Fruit fly (Drosophila melanogaster) whole organism, embryonic: ENCODE data around the gene CG9733.

Source experiments
- BtbVII ChIP-seq: fragments of 200-800 bp; sonication (Bioruptor generic); optimal IDR thresholded peaks from 3 replicates; lab custom pipeline; 2017; ENCODE audit warnings: missing biosample characterization, mild to moderate bottlenecking, missing genetic modification characterization
- CG10147 ChIP-seq: fragments of 200-800 bp; sonication (Bioruptor generic); optimal IDR thresholded peaks from 2 replicates; lab custom pipeline; 2019; ENCODE audit warnings: missing biosample characterization, mild to moderate bottlenecking, missing genetic modification characterization, moderate library complexity
- CG10209 ChIP-seq: fragments of 200-800 bp; sonication (Bioruptor generic); optimal IDR thresholded peaks from 3 replicates; lab custom pipeline; 2017; ENCODE audit warnings: missing biosample characterization, mild to moderate bottlenecking, missing genetic modification characterization, missing genetic modification reagents
- CG10431 ChIP-seq: fragments of 200-800 bp; sonication (Bioruptor generic); optimal IDR thresholded peaks from 3 replicates; lab custom pipeline; 2018; ENCODE audit warnings: missing biosample characterization, mild to moderate bottlenecking, missing genetic modification characterization
- CG12071 ChIP-seq: fragments of 200-800 bp; sonication (Bioruptor generic); optimal IDR thresholded peaks from 3 replicates; lab custom pipeline; 2018; ENCODE audit warnings: missing biosample characterization, mild to moderate bottlenecking, missing genetic modification characterization
- CG1233 ChIP-seq: fragments of 200-800 bp; sonication (Bioruptor generic); optimal IDR thresholded peaks from 4 replicates; lab custom pipeline; 2018; ENCODE audit warnings: missing biosample characterization, mild to moderate bottlenecking, missing genetic modification characterization
- CG12659 ChIP-seq: fragments of 200-800 bp; sonication (Bioruptor generic); optimal IDR thresholded peaks from 3 replicates; lab custom pipeline; 2017; ENCODE audit warnings: mild to moderate bottlenecking, missing biosample characterization, missing genetic modification reagents, missing genetic modification characterization
- CG12769 ChIP-seq: fragments of 200-800 bp; sonication (Bioruptor generic); optimal IDR thresholded peaks from 2 replicates; lab custom pipeline; 2019; ENCODE audit warnings: missing biosample characterization, mild to moderate bottlenecking, missing genetic modification characterization, moderate library complexity
- CG13624 ChIP-seq: fragments of 200-800 bp; sonication (Bioruptor generic); optimal IDR thresholded peaks from 2 replicates; lab custom pipeline; 2016; ENCODE audit warnings: missing biosample characterization, missing genetic modification characterization
- CG13894 ChIP-seq: fragments of 200-800 bp; sonication (Bioruptor generic); optimal IDR thresholded peaks from 3 replicates; lab custom pipeline; 2018; ENCODE audit warnings: missing biosample characterization, mild to moderate bottlenecking, missing genetic modification characterization, moderate library complexity
- CG15601 ChIP-seq: fragments of 200-800 bp; sonication (Bioruptor generic); optimal IDR thresholded peaks from 3 replicates; lab custom pipeline; 2019; ENCODE audit warnings: missing biosample characterization, mild to moderate bottlenecking, missing genetic modification characterization, moderate library complexity
- CG17186 ChIP-seq: fragments of 200-800 bp; sonication (Bioruptor generic); optimal IDR thresholded peaks from 3 replicates; lab custom pipeline; 2017; ENCODE audit warnings: missing biosample characterization, missing genetic modification reagents, missing genetic modification characterization
- CG5180 ChIP-seq: fragments of 200-800 bp; sonication (Bioruptor generic); optimal IDR thresholded peaks from 3 replicates; lab custom pipeline; 2017; ENCODE audit warnings: missing biosample characterization, missing genetic modification characterization, mild to moderate bottlenecking, moderate library complexity, missing genetic modification reagents
- CG6175 ChIP-seq: fragments of 200-800 bp; sonication (Bioruptor generic); IDR thresholded peaks from 3 replicates; pipeline ENCODE4 v1.3.6; 2022; ENCODE audit warnings: missing biosample characterization, missing genetic modification characterization
- CG6854 ChIP-seq: fragments of 200-800 bp; sonication (Bioruptor generic); optimal IDR thresholded peaks from 3 replicates; lab custom pipeline; 2017; ENCODE audit warnings: missing biosample characterization, mild to moderate bottlenecking, missing genetic modification characterization
- CG7745 ChIP-seq: fragments of 200-800 bp; sonication (Bioruptor generic); optimal IDR thresholded peaks from 2 replicates; lab custom pipeline; 2018; ENCODE audit warnings: missing biosample characterization, mild to moderate bottlenecking, missing genetic modification characterization, moderate library complexity
- CG7786 ChIP-seq: fragments of 200-800 bp; sonication (Bioruptor generic); optimal IDR thresholded peaks from 2 replicates; lab custom pipeline; 2016; ENCODE audit warnings: missing biosample characterization, missing genetic modification characterization
- CG7963 ChIP-seq: fragments of 200-800 bp; sonication (Bioruptor generic); IDR thresholded peaks from 3 replicates; pipeline ENCODE4 v1.3.6; 2022; ENCODE audit warnings: missing biosample characterization, missing genetic modification characterization; ENCODE audit not compliant: partially characterized antibody
- Deaf1 ChIP-seq: fragments of 200-800 bp; optimal IDR thresholded peaks from 3 replicates; lab custom pipeline; 2019; ENCODE audit warnings: missing biosample characterization, mild to moderate bottlenecking, missing genetic modification characterization, moderate library complexity
- Dek ChIP-seq: fragments of 200-800 bp; sonication (Bioruptor generic); optimal IDR thresholded peaks from 3 replicates; lab custom pipeline; 2019; ENCODE audit warnings: missing biosample characterization, mild to moderate bottlenecking, missing genetic modification characterization, moderate library complexity
- Dll ChIP-seq: fragments of 200-800 bp; sonication (Bioruptor generic); IDR thresholded peaks from 4 replicates; pipeline ENCODE4 v1.3.6; 2022; ENCODE audit warnings: missing biosample characterization, missing genetic modification characterization; ENCODE audit not compliant: partially characterized antibody
- Doc2 ChIP-seq: fragments of 200-800 bp; sonication (Bioruptor generic); IDR thresholded peaks from 2 replicates; pipeline ENCODE4 v1.3.6; 2022; ENCODE audit warnings: missing biosample characterization, missing genetic modification characterization
- Dref ChIP-seq: fragments of 200-800 bp; sonication (Bioruptor generic); IDR thresholded peaks from 2 replicates; pipeline ENCODE4 v1.3.6; 2022; ENCODE audit warnings: missing biosample characterization, missing genetic modification characterization
- HmgZ ChIP-seq: fragments of 200-800 bp; sonication (Bioruptor generic); optimal IDR thresholded peaks from 2 replicates; lab custom pipeline; 2018; ENCODE audit warnings: missing biosample characterization, mild to moderate bottlenecking, missing genetic modification characterization
- Hr78 ChIP-seq, 2 experiments: fragments of 200-800 bp in 1 of 2; fragments of >200 bp in 1 of 2; sonication (Bioruptor generic) in 1 of 2; optimal IDR thresholded peaks; 2 replicates each; lab custom pipeline; 2017 to 2019; ENCODE audit warnings: missing biosample characterization in 2 of 2, missing genetic modification characterization in 2 of 2, mild to moderate bottlenecking in 1 of 2, moderate library complexity in 1 of 2
- Meics ChIP-seq: fragments of 200-800 bp; sonication (Bioruptor generic); optimal IDR thresholded peaks from 2 replicates; lab custom pipeline; 2017; ENCODE audit warnings: missing biosample characterization, mild to moderate bottlenecking, missing genetic modification characterization
- Opbp ChIP-seq: fragments of 200-800 bp; sonication (Bioruptor generic); IDR thresholded peaks from 3 replicates; pipeline ENCODE4 v1.3.6; 2022; ENCODE audit warnings: missing biosample characterization, missing genetic modification characterization; ENCODE audit not compliant: partially characterized antibody
- Pdp1 ChIP-seq, 2 experiments: fragments of 200-800 bp; sonication (Bioruptor generic); optimal IDR thresholded peaks; 3 replicates each; lab custom pipeline; 2016; ENCODE audit warnings: missing biosample characterization in 2 of 2, missing genetic modification characterization in 2 of 2, mild to moderate bottlenecking in 1 of 2, moderate library complexity in 1 of 2
- Scr ChIP-seq: fragments of 200-800 bp; sonication (Bioruptor generic); IDR thresholded peaks from 2 replicates; pipeline ENCODE4 v1.3.6; 2022; ENCODE audit warnings: missing biosample characterization, missing genetic modification characterization; ENCODE audit not compliant: partially characterized antibody
- Six4 ChIP-seq: fragments of 200-800 bp; sonication (Bioruptor generic); optimal IDR thresholded peaks from 2 replicates; lab custom pipeline; 2016; ENCODE audit warnings: missing biosample characterization, missing genetic modification characterization
- Stat92E ChIP-seq, 3 experiments: fragments of >200 bp in 2 of 3; fragments of 200-800 bp in 1 of 3; sonication (Bioruptor generic) in 1 of 3; optimal IDR thresholded peaks; 2 replicates each; lab custom pipeline; 2017 to 2019; ENCODE audit warnings: missing biosample characterization in 3 of 3, missing genetic modification characterization in 3 of 3, mild to moderate bottlenecking in 1 of 3, moderate library complexity in 1 of 3
- Vsx1 ChIP-seq: fragments of 200-800 bp; sonication (Bioruptor generic); optimal IDR thresholded peaks from 2 replicates; lab custom pipeline; 2017; ENCODE audit warnings: missing biosample characterization, mild to moderate bottlenecking, missing genetic modification characterization, missing genetic modification reagents
- aop ChIP-seq: fragments of 200-800 bp; sonication (Bioruptor generic); IDR thresholded peaks from 2 replicates; pipeline ENCODE4 v1.3.6; 2022; ENCODE audit warnings: missing biosample characterization, missing genetic modification characterization
- cwo ChIP-seq: fragments of 200-800 bp; sonication (Bioruptor generic); optimal IDR thresholded peaks from 3 replicates; lab custom pipeline; 2017; ENCODE audit warnings: missing biosample characterization, missing genetic modification characterization, mild to moderate bottlenecking, moderate library complexity, missing genetic modification reagents
- dm ChIP-seq: fragments of 200-800 bp; sonication (Bioruptor generic); optimal IDR thresholded peaks from 3 replicates; lab custom pipeline; 2016; ENCODE audit warnings: missing biosample characterization, missing genetic modification characterization
- dmrt11E ChIP-seq: fragments of 200-800 bp; sonication (Bioruptor generic); optimal IDR thresholded peaks from 3 replicates; lab custom pipeline; 2018; ENCODE audit warnings: missing biosample characterization, mild to moderate bottlenecking, missing genetic modification characterization, moderate library complexity
- grau ChIP-seq: fragments of 200-800 bp; optimal IDR thresholded peaks from 3 replicates; lab custom pipeline; 2019; ENCODE audit warnings: missing biosample characterization, mild to moderate bottlenecking, missing genetic modification characterization, moderate library complexity
- knrl ChIP-seq: fragments of 200-800 bp; sonication (Bioruptor generic); IDR thresholded peaks from 3 replicates; pipeline ENCODE4 v1.3.6; 2022; ENCODE audit warnings: missing biosample characterization, missing genetic modification characterization; ENCODE audit not compliant: partially characterized antibody
- lab ChIP-seq: fragments of 200-800 bp; sonication (Bioruptor generic); optimal IDR thresholded peaks from 3 replicates; lab custom pipeline; 2017; ENCODE audit warnings: missing biosample characterization, missing genetic modification characterization, mild to moderate bottlenecking, moderate library complexity, missing genetic modification reagents
- ranshi ChIP-seq: fragments of 200-800 bp; sonication (Bioruptor generic); IDR thresholded peaks from 2 replicates; pipeline ENCODE4 v1.3.6; 2022; ENCODE audit warnings: missing biosample characterization, missing genetic modification characterization
- sug ChIP-seq: fragments of 200-800 bp; optimal IDR thresholded peaks from 2 replicates; lab custom pipeline; 2019; ENCODE audit warnings: missing biosample characterization, mild to moderate bottlenecking, missing genetic modification characterization, moderate library complexity

The CG9733 gene

dm6 chr3R:30198793-30199192, 47.7 kb downstream of the CG9733 start (continued):
- TF ChIP-seq CG10147 (GFP tag; lab: Kevin White, UChicago) = peak; percentile 5
- peak; percentile 27 for TF ChIP-seq Vsx1
- no peak for TF ChIP-seq CG17186 (GFP tag; lab: Kevin White, UChicago)
- TF ChIP-seq dm (GFP tag; lab: Kevin White, UChicago) = no peak
- peak; percentile 20 for TF ChIP-seq BtbVII (GFP tag; lab: Kevin White, UChicago)
- TF ChIP-seq Meics = peak; percentile 47
- TF ChIP-seq CG1233 = peak; percentile 24
- peak; percentile 0 for TF ChIP-seq Dek (tag; lab: Kevin White, UChicago)
- peak; percentile 38 for TF ChIP-seq cwo (GFP tag; lab: Kevin White, UChicago)
- TF ChIP-seq Dref (GFP tag; lab: Robert Waterston, UW) = no peak
- TF ChIP-seq Pdp1 (GFP tag; optimal IDR thresholded peaks at IDR 0.05; lab: Kevin White, UChicago) = no peak
- TF ChIP-seq CG13894 (tag; lab: Kevin White, UChicago) = peak; percentile 65
- 0 out of 2 replicates have a peak, but pooled peaks have one; percentile 10 for TF ChIP-seq ranshi (GFP tag; lab: Robert Waterston, UW)
- TF ChIP-seq CG10431 (GFP tag; lab: Kevin White, UChicago) = peak; percentile 42
- no peak for TF ChIP-seq CG13624 (GFP tag; lab: Kevin White, UChicago)
- TF ChIP-seq CG7963 = no peak
- no peak for TF ChIP-seq dmrt11E
- peak; percentile 45 for TF ChIP-seq HmgZ (tag; lab: Kevin White, UChicago)
- peak; percentile 23 for TF ChIP-seq CG10209 (GFP tag; lab: Kevin White, UChicago)
- peak; percentile 21 for TF ChIP-seq CG6854
- peak; percentile 28 for TF ChIP-seq CG15601
- no peak for TF ChIP-seq Dll (GFP tag; lab: Robert Waterston, UW)
- peak; percentile 1 for TF ChIP-seq CG5180
- TF ChIP-seq grau = peak; percentile 3
- TF ChIP-seq CG12659 (GFP tag; lab: Kevin White, UChicago) = peak; percentile 19

dm6 chr3R:30197796-30198195, 48.7 kb downstream of the CG9733 start:
- TF ChIP-seq Deaf1 (tag; lab: Kevin White, UChicago) (peak; percentile 22), Pdp1 (GFP tag; optimal IDR thresholded peaks at IDR 0.05; lab: Kevin White, UChicago) (peak in 1 of 2 experiments; percentile 88), Hr78 (GFP tag; optimal IDR thresholded peaks at IDR 0.05; lab: Kevin White, UChicago) (peak in 1 of 2 experiments; percentile 97), CG12769 (tag; lab: Kevin White, UChicago) (peak; percentile 68), aop (GFP tag; lab: Robert Waterston, UW) (no peak), sug (tag; lab: Kevin White, UChicago) (peak; percentile 3), CG7786 (no peak)

- no peak for TF ChIP-seq knrl (GFP tag; lab: Robert Waterston, UW)
- TF ChIP-seq Opbp (GFP tag; lab: Robert Waterston, UW) = no peak
- no peak for TF ChIP-seq lab
- TF ChIP-seq Stat92E (GFP tag; optimal IDR thresholded peaks at IDR 0.05; lab: Kevin White, UChicago) = no peak
- no peak for TF ChIP-seq CG12071 (GFP tag; lab: Kevin White, UChicago)
- TF ChIP-seq CG6175 (GFP tag; lab: Robert Waterston, UW) = no peak
- no peak for TF ChIP-seq Scr (GFP tag; lab: Robert Waterston, UW)
- TF ChIP-seq CG7745 (tag; lab: Kevin White, UChicago) = no peak
- no peak for TF ChIP-seq Six4 (GFP tag; lab: Kevin White, UChicago)
- no peak for TF ChIP-seq Doc2
Observed at dm6 chr3R:30196128-30196527, 50.4 kb downstream of the CG9733 start, which contains the start of gene CG15531. Gene CG15531, minus strand, starts transcription at chr3R:30196228.
